Fruit fly (Drosophila melanogaster) whole organism, wandering third instar larva: ENCODE measurements around the gene CG5853.
A peak's percentile ranks its signal among the peaks of the same experiment; 100 is the strongest.

Experiments used
- Abd-B ChIP-seq: fragments of >200 bp; optimal IDR thresholded peaks from 2 replicates; lab custom pipeline; 2017; ENCODE audit warnings: missing biosample characterization, missing genetic modification characterization
- CG32264 ChIP-seq: fragments of 200-800 bp; sonication (Bioruptor generic); optimal IDR thresholded peaks from 2 replicates; lab custom pipeline; 2016; ENCODE audit warnings: missing biosample characterization, missing genetic modification characterization
- CG9705 ChIP-seq: fragments of 200-800 bp; sonication (Bioruptor generic); optimal IDR thresholded peaks from 2 replicates; lab custom pipeline; 2018; ENCODE audit warnings: missing biosample characterization, mild to moderate bottlenecking, missing genetic modification characterization
- CrebA ChIP-seq: fragments of 200-800 bp; sonication (Bioruptor generic); optimal IDR thresholded peaks from 2 replicates; lab custom pipeline; 2016; ENCODE audit warnings: missing biosample characterization, mild to moderate bottlenecking, missing genetic modification characterization, borderline replicate concordance
- Dif ChIP-seq: fragments of 200-275, 200-300 bp; sonication (Bioruptor generic); optimal IDR thresholded peaks from 2 replicates; lab custom pipeline; 2018; ENCODE audit warnings: missing biosample characterization, missing genetic modification characterization; ENCODE audit not compliant: partially characterized antibody
- GATAd ChIP-seq: sonication (Bioruptor generic); optimal IDR thresholded peaks from 2 replicates; lab custom pipeline; 2016; ENCODE audit warnings: missing biosample characterization, missing genetic modification characterization
- HLH106 ChIP-seq: fragments of 200-800 bp; optimal IDR thresholded peaks from 3 replicates; lab custom pipeline; 2019; ENCODE audit warnings: missing biosample characterization, mild to moderate bottlenecking, missing genetic modification characterization, moderate library complexity
- Hnf4 ChIP-seq: fragments of 200-800 bp; sonication (Bioruptor generic); optimal IDR thresholded peaks from 2 replicates; lab custom pipeline; 2016; ENCODE audit warnings: missing biosample characterization, mild to moderate bottlenecking, missing genetic modification characterization
- Hr83 ChIP-seq: fragments of 200-300 bp; sonication (Bioruptor generic); optimal IDR thresholded peaks from 2 replicates; lab custom pipeline; 2016; ENCODE audit warnings: missing biosample characterization, mild to moderate bottlenecking, missing genetic modification characterization, moderate library complexity; ENCODE audit not compliant: poor library complexity, severe bottlenecking
- Jra ChIP-seq: sonication (Bioruptor generic); optimal IDR thresholded peaks from 2 replicates; lab custom pipeline; 2016; ENCODE audit warnings: missing biosample characterization, missing genetic modification characterization
- N ChIP-seq: fragments of >200 bp; optimal IDR thresholded peaks from 2 replicates; lab custom pipeline; 2018; ENCODE audit warnings: missing biosample characterization, missing external identifiers, missing genetic modification characterization
- Rel ChIP-seq, 2 experiments: fragments of 200-800 bp; sonication (Bioruptor generic) in 1 of 2; optimal IDR thresholded peaks; 2 replicates in 1 of 2; 3 replicates in 1 of 2; lab custom pipeline; 2016 to 2019; ENCODE audit warnings: mild to moderate bottlenecking in 2 of 2, missing biosample characterization in 2 of 2, missing genetic modification characterization in 2 of 2, moderate library complexity in 1 of 2
- Sp1 ChIP-seq: fragments of 200-800 bp; sonication (Bioruptor generic); optimal IDR thresholded peaks from 3 replicates; lab custom pipeline; 2019; ENCODE audit warnings: missing biosample characterization, mild to moderate bottlenecking, missing genetic modification characterization, moderate library complexity
- Vsx2 ChIP-seq: fragments of 200-300, 225-300 bp; sonication (Bioruptor generic); optimal IDR thresholded peaks from 2 replicates; lab custom pipeline; 2018; ENCODE audit warnings: missing biosample characterization, missing genetic modification characterization; ENCODE audit not compliant: partially characterized antibody
- br ChIP-seq: fragments of 200-800 bp; sonication (Bioruptor generic); optimal IDR thresholded peaks from 2 replicates; lab custom pipeline; 2016; ENCODE audit warnings: missing biosample characterization, missing genetic modification characterization
- brk ChIP-seq: fragments of 200-800 bp; sonication (Bioruptor generic); optimal IDR thresholded peaks from 2 replicates; lab custom pipeline; 2016; ENCODE audit warnings: missing biosample characterization, mild to moderate bottlenecking, missing genetic modification characterization
- dl ChIP-seq, 2 experiments: fragments of 175-275, 200-275 bp in 1 of 2; fragments of 200-275 bp in 1 of 2; sonication (Bioruptor generic); optimal IDR thresholded peaks; lab custom pipeline; 2018; ENCODE audit warnings: mild to moderate bottlenecking in 2 of 2, missing biosample characterization in 2 of 2, missing genetic modification characterization in 2 of 2, moderate library complexity in 2 of 2; ENCODE audit not compliant: partially characterized antibody in 2 of 2, insufficient read depth in 1 of 2
- dmrt93B ChIP-seq: fragments of 200-800 bp; sonication (Bioruptor generic); optimal IDR thresholded peaks from 2 replicates; lab custom pipeline; 2018; ENCODE audit warnings: missing biosample characterization, mild to moderate bottlenecking, missing genetic modification characterization
- ey ChIP-seq: fragments of 200-800 bp; sonication (Bioruptor generic); optimal IDR thresholded peaks from 2 replicates; lab custom pipeline; 2016; ENCODE audit warnings: missing biosample characterization, missing genetic modification characterization
- foxo ChIP-seq, 2 experiments: fragments of 200-800 bp; sonication (Bioruptor generic); optimal IDR thresholded peaks; 2 replicates in 1 of 2; 3 replicates in 1 of 2; lab custom pipeline; 2016 to 2017; ENCODE audit warnings: missing biosample characterization in 2 of 2, missing genetic modification characterization in 2 of 2
- fru ChIP-seq: fragments of 200-800 bp; sonication (Bioruptor generic); optimal IDR thresholded peaks from 3 replicates; lab custom pipeline; 2016; ENCODE audit warnings: missing biosample characterization, mild to moderate bottlenecking, missing genetic modification characterization
- h ChIP-seq: fragments of 200-800 bp; sonication (Bioruptor generic); optimal IDR thresholded peaks from 3 replicates; lab custom pipeline; 2016; ENCODE audit warnings: missing biosample characterization, mild to moderate bottlenecking, missing genetic modification characterization
- jim ChIP-seq: fragments of 175-275, 200-325 bp; sonication (Bioruptor generic); optimal IDR thresholded peaks from 2 replicates; lab custom pipeline; 2016; ENCODE audit warnings: missing biosample characterization, mild to moderate bottlenecking, missing genetic modification characterization
- lola ChIP-seq: fragments of >200 bp; optimal IDR thresholded peaks from 2 replicates; lab custom pipeline; 2017; ENCODE audit warnings: missing biosample characterization, missing genetic modification characterization
- pan ChIP-seq: fragments of >200 bp; optimal IDR thresholded peaks from 2 replicates; lab custom pipeline; 2017
- psq ChIP-seq: fragments of 200-800 bp; sonication (Bioruptor generic); optimal IDR thresholded peaks from 3 replicates; lab custom pipeline; 2017; ENCODE audit warnings: missing biosample characterization, mild to moderate bottlenecking, missing genetic modification characterization, moderate library complexity
- rgr ChIP-seq: fragments of 200-800 bp; sonication (Bioruptor generic); optimal IDR thresholded peaks from 3 replicates; lab custom pipeline; 2016; ENCODE audit warnings: missing biosample characterization, mild to moderate bottlenecking, missing genetic modification characterization
- sage ChIP-seq: fragments of 200-800 bp; sonication (Bioruptor generic); optimal IDR thresholded peaks from 2 replicates; lab custom pipeline; 2016; ENCODE audit warnings: missing biosample characterization, mild to moderate bottlenecking, missing genetic modification characterization
- sv ChIP-seq: fragments of 200-800 bp; sonication (Bioruptor generic); optimal IDR thresholded peaks from 3 replicates; lab custom pipeline; 2016; ENCODE audit warnings: missing biosample characterization, missing genetic modification characterization
- tai ChIP-seq: sonication (Bioruptor generic); optimal IDR thresholded peaks from 2 replicates; lab custom pipeline; 2016; ENCODE audit warnings: missing biosample characterization, missing genetic modification characterization
- usp ChIP-seq: fragments of >200 bp; optimal IDR thresholded peaks from 2 replicates; lab custom pipeline; 2017; ENCODE audit warnings: missing biosample characterization, missing genetic modification characterization
- woc ChIP-seq: sonication (Bioruptor generic); optimal IDR thresholded peaks from 2 replicates; lab custom pipeline; 2016; ENCODE audit warnings: missing biosample characterization, mild to moderate bottlenecking, missing genetic modification characterization

Gene CG5853

dm6 chr2L:9937908-9938307 lies 9.5 kb downstream of the CG5853 start, which contains the start of gene Arglu1:
Arglu1 (minus strand) TSS chr2L:9938134.
- peak; percentile 33 for TF ChIP-seq jim (GFP tag; lab: Kevin White, UChicago)
- no peak for TF ChIP-seq GATAd (GFP tag; lab: Kevin White, UChicago)
- peak; percentile 5 for TF ChIP-seq ey
- TF ChIP-seq Vsx2 = peak; percentile 25
- peak; percentile 34 for TF ChIP-seq CG32264
- TF ChIP-seq pan = no peak
- no peak for TF ChIP-seq sage (GFP tag; lab: Kevin White, UChicago)
- TF ChIP-seq foxo (GFP tag; optimal IDR thresholded peaks at IDR 0.05; lab: Kevin White, UChicago) = peak in 1 of 2 experiments; percentile 54
- TF ChIP-seq Hr83 = peak; percentile 92
- no peak for TF ChIP-seq Abd-B (GFP tag; lab: Kevin White, UChicago)
- peak; percentile 26 for TF ChIP-seq psq (GFP tag; lab: Kevin White, UChicago)
- peak; percentile 64 for TF ChIP-seq rgr
- TF ChIP-seq dmrt93B (GFP tag; lab: Kevin White, UChicago) = no peak
- TF ChIP-seq Jra = peak; percentile 32
- peak; percentile 41 for TF ChIP-seq fru (GFP tag; lab: Kevin White, UChicago)
- TF ChIP-seq h (GFP tag; lab: Kevin White, UChicago) = peak; percentile 62
- no peak for TF ChIP-seq Sp1 (GFP tag; lab: Kevin White, UChicago)
- TF ChIP-seq HLH106 (tag; lab: Kevin White, UChicago) = peak; percentile 4
- no peak for TF ChIP-seq Dif (GFP tag; lab: Kevin White, UChicago)

dm6 chr2L:9933063-9933462 lies 14.4 kb downstream of the CG5853 start, which contains the start of gene Cpr30F:
Cpr30F (minus strand) TSS chr2L:9933163.
- TF ChIP-seq Abd-B (GFP tag; lab: Kevin White, UChicago) (no peak), rgr (no peak)

- TF ChIP-seq Sp1 (GFP tag; lab: Kevin White, UChicago) = no peak
- TF ChIP-seq tai (GFP tag; lab: Kevin White, UChicago) = no peak
- TF ChIP-seq dl (GFP tag; optimal IDR thresholded peaks at IDR 0.05; lab: Kevin White, UChicago; ENCODE audit: insufficient read depth in 1 of 2, partially characterized antibody in 2 of 2) = no peak
- no peak for TF ChIP-seq lola (GFP tag; lab: Kevin White, UChicago)
- TF ChIP-seq sv (GFP tag; lab: Kevin White, UChicago) = no peak
These were observed 17.2 kb downstream of the CG5853 start, which contains the start of gene CG42367 for dm6 chr2L:9930280-9930679. CG42367 (plus strand) TSS chr2L:9930580.

dm6 chr2L:9924765-9925164 lies 22.7 kb downstream of the CG5853 start, which contains the start of the genes TbCMF46 and CG42366:
TbCMF46 (minus strand) TSS chr2L:9924865.
CG42366 (plus strand) TSS chr2L:9925161.
- TF ChIP-seq HLH106 (tag; lab: Kevin White, UChicago) (no peak), br (no peak), psq (GFP tag; lab: Kevin White, UChicago) (no peak), brk (GFP tag; lab: Kevin White, UChicago) (no peak), Vsx2 (no peak), N (GFP tag; lab: Kevin White, UChicago) (no peak), tai (GFP tag; lab: Kevin White, UChicago) (no peak), CrebA (GFP tag; lab: Kevin White, UChicago) (no peak), CG9705 (no peak), sv (GFP tag; lab: Kevin White, UChicago) (no peak), foxo (GFP tag; optimal IDR thresholded peaks at IDR 0.05; lab: Kevin White, UChicago) (no peak), Rel (GFP tag; optimal IDR thresholded peaks at IDR 0.05; lab: Kevin White, UChicago) (no peak), Rel (tag; optimal IDR thresholded peaks at IDR 0.05; lab: Kevin White, UChicago) (no peak), usp (no peak), lola (GFP tag; lab: Kevin White, UChicago) (no peak), Dif (GFP tag; lab: Kevin White, UChicago) (no peak), Sp1 (GFP tag; lab: Kevin White, UChicago) (no peak), Hnf4 (GFP tag; lab: Kevin White, UChicago) (no peak), rgr (no peak), woc (GFP tag; lab: Kevin White, UChicago) (no peak), jim (GFP tag; lab: Kevin White, UChicago) (no peak)
